Fruit fly (Drosophila melanogaster): Measurements from ENCODE around the gene CG31249.

Gene CG31249

DNA sequence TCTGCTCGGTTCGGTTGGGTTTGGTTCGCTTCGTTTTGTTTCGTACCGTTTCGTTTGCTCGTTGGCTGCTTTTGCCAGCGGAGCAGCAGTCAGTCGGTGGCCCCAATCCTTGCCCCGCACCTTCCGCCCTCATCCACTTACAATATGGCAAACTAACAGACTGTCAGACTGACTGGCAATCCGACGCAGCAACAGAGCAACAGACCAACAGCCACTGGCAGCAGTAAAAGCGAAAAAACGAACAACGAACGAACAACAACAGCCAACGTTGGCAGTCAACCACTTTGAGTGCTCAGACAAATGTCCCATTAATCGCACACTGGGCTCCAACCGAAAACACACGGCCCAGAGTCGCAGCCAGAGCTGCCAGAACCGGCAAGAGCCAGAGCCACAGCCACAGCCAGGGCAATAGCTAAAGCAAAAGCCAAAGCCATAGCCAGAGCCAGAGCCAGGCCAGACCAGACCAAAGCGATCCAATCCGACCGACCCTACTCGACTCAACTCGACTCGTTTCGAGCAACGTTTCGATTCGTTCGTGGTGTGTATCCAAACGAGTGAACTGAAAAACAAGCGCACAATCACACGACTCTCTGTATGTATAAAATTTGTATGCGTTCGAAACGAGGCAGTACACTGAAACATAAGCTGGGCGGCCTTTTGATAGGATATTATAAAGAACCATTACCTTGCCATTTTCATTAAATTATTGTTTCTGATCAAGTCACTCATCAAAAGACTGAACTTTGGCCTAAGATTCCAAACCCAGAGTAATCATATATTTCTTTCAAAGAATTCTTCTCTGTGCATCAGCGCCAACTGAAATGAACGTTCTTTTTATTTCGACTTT, 17.0 kb upstream of the CG31249 start:
- TF ChIP-seq Dll (optimal IDR thresholded peaks at IDR 0.05): peak; percentile 5
- no peak for TF ChIP-seq pan (optimal IDR thresholded peaks at IDR 0.05)
- TF ChIP-seq EcR (GFP tag; optimal IDR thresholded peaks at IDR 0.05): no peak
- TF ChIP-seq psq (optimal IDR thresholded peaks at IDR 0.05): no peak

DNA sequence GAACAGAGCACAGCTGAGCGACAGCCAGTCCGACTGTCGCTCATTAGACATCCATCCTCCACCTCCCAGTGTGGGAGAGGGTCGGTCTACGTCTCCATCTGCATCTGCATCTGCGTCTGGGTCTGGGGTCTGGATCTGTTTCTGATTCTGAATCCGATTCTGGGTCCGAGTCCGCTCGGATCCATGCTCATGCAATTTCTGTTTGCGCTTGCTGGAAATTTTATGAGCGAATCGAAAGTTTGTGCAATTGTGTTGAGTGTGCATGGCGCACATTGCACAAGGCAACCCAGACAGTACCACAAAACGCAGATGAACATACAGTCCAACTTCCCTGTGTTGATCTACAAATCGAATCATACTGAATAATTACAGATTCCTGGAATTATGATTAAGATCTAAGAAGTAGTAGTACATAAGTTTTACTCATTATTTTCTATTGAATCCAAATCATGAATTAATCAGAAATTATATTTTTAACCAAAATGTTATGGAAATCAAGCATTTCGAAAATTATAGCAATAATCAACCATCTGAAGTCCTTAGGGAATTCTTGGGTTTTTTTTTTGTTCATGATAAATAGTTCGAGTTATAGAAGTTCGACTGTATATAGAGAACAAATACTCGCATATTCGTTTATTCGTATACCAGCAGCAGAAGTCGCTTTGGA, 16.3 kb upstream of the CG31249 start:
- TF ChIP-seq EcR (GFP tag; optimal IDR thresholded peaks at IDR 0.05) (no peak), psq (optimal IDR thresholded peaks at IDR 0.05) (no peak), pan (optimal IDR thresholded peaks at IDR 0.05) (no peak), CG8478 (optimal IDR thresholded peaks at IDR 0.05) (no peak), usp (GFP tag; optimal IDR thresholded peaks at IDR 0.05) (no peak), Dll (optimal IDR thresholded peaks at IDR 0.05) (no peak)

DNA sequence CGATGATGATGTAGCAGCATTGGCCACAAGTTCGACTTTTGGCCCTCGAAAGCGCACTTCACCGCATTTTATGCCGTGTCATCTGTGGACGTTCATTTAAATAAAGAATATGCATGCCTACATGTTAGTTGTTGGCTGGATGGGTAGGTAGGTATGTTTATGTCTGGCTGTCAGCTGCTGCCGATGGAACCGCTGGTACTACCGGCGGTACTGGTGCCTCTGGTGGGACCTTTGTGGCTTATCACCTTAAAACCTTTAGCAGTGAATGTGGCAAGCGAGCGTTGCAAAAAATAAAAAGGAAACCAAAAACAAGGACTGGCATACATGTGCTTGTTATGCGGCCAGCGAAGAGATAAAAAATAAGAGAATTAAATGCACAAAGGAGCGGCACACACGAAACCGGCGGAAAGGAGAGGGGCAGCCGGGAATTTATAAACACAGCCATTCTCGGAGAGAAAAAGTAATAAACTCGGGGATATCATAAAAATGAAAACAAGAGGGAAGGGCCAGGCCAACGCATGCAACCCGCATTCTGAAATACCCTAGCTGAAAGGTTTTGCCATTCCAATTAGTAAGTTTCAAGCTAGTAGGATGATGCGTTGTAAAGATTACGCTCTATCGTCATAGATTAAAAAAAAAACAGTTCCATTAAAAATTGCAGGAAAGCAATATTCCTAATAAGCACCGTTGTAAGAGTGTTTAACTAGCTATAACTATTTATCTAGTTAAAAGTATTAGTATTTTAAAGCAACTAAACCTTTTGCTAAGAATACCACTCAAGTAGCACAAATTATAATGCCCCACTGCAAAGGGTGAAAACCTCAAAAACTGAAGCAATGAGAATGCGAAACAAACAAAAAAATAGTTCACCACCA, 15.3 kb upstream of the CG31249 start:
- TF ChIP-seq usp (GFP tag; optimal IDR thresholded peaks at IDR 0.05): no peak
- no peak for TF ChIP-seq CG8478 (optimal IDR thresholded peaks at IDR 0.05)
- TF ChIP-seq EcR (GFP tag; optimal IDR thresholded peaks at IDR 0.05): no peak
- TF ChIP-seq psq (optimal IDR thresholded peaks at IDR 0.05): no peak
- TF ChIP-seq pan (optimal IDR thresholded peaks at IDR 0.05): no peak
- no peak for TF ChIP-seq Dll (optimal IDR thresholded peaks at IDR 0.05)

DNA sequence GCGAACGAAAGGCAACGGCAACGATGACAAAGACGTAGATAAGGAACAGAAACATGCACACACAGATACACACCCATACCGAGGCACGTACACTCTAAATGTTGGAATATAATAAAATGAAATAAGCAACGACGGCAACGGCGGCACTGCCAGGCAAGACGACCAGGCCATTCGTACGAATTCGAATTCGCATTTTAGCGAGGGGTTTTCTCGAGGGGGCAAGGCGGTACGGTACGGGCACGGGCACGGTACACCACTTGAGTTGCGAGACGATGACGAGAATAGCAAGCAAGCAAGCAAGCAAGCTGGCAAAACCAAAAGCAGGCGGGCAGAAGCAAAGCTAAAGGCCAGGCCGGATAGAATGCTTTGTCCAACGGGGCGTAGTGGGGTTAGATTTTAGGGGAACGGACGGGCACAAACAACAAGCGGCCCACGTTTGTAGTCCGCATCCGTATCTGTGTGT, 14.3 kb upstream of the CG31249 start:
- TF ChIP-seq CG8478 (optimal IDR thresholded peaks at IDR 0.05) (no peak), Dll (optimal IDR thresholded peaks at IDR 0.05) (no peak), pan (optimal IDR thresholded peaks at IDR 0.05) (no peak), usp (GFP tag; optimal IDR thresholded peaks at IDR 0.05) (no peak), EcR (GFP tag; optimal IDR thresholded peaks at IDR 0.05) (no peak), psq (optimal IDR thresholded peaks at IDR 0.05) (no peak)

DNA sequence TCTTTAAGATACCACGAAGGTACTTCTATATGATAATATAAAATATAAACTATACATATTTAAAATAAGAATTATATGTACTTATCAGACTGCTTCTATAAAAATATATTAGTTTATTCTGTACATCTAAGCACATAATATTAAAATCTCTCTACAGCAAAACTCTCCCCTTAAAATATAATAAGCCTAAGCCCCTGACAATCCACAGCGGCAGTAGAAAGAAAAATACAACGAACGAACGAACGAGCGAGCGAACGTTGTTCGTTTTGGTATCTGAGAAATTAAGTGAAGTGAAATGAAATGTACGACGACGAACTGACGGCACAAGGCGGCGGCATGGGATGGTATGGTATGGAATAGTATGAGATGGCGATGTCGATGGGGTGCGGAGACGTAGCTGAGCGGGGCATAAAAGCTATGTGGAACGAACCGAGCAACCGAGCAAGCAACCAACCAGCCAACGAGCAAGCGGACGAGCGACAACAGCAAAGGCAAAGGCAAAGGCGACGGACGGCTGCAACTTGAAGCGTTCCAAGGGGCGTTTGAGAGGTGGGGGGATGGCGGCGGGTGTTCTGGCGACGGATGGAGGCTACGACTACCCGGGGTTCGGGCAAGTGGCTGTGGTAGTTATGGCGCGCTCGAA, 13.7 kb upstream of the CG31249 start:
- TF ChIP-seq Dll (optimal IDR thresholded peaks at IDR 0.05) (no peak), pan (optimal IDR thresholded peaks at IDR 0.05) (no peak), EcR (GFP tag; optimal IDR thresholded peaks at IDR 0.05) (no peak), usp (GFP tag; optimal IDR thresholded peaks at IDR 0.05) (no peak), psq (optimal IDR thresholded peaks at IDR 0.05) (no peak), CG8478 (optimal IDR thresholded peaks at IDR 0.05) (no peak)

DNA sequence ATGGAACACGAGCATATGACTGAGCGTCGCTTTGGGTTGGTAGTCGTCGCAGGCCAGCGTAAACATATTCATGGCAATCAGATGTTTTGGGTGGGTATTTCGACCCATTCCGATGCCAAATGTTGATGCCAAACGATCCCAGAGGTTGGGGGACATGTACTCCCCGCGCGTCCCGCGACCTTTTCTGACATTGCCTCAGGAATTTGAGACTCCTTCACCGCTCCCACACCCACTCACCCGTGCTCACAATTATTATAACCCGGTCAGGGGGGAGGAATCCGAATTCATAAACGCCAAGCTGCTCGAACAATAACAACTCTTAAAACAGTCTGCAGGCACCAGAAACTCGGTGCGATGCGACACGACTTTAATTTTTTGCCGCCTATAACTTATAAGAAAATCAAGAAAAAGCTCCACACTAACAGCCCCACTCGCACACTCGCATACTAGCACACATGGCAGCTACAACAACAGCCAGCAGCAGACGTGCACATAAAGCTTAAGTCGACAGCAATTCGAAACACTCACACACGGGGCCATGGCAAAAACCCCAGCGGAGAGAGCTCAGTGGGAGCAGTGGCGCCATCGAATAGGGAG, 13.1 kb upstream of the CG31249 start:
- no peak for TF ChIP-seq CG8478 (optimal IDR thresholded peaks at IDR 0.05)
- TF ChIP-seq pan (optimal IDR thresholded peaks at IDR 0.05): no peak
- TF ChIP-seq EcR (GFP tag; optimal IDR thresholded peaks at IDR 0.05): no peak

DNA sequence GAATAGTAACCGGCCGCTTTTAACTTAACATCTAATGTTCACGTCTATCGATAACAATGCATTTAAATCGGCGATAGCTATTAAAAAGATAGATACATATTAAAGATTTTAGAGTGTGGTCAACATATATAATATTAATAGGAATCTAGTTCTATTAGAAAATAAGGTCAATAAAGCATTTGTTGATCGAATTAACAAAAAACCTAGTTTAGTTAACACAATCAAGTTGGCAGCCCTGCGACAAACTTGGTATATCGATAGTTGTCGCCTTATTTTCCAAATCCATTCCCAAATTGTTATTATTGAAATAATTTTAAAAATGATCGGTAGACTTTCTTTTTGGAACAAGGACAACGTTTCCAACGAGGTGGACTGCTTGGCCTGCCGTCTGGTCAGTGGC, 2.0 kb downstream of the CG31249 start, which contains the start of the genes CG31251 and CG31360:
TSS of gene CG31251 (minus strand) at position 62 of the 400 bp plus-strand sequence.
TSS of gene CG31360 (plus strand) at position 244 of the 400 bp plus-strand sequence.
- TF ChIP-seq usp (GFP tag; optimal IDR thresholded peaks at IDR 0.05): no peak
- TF ChIP-seq CG8478 (optimal IDR thresholded peaks at IDR 0.05): no peak
- no peak for TF ChIP-seq EcR (GFP tag; optimal IDR thresholded peaks at IDR 0.05)
- no peak for TF ChIP-seq psq (optimal IDR thresholded peaks at IDR 0.05)

DNA sequence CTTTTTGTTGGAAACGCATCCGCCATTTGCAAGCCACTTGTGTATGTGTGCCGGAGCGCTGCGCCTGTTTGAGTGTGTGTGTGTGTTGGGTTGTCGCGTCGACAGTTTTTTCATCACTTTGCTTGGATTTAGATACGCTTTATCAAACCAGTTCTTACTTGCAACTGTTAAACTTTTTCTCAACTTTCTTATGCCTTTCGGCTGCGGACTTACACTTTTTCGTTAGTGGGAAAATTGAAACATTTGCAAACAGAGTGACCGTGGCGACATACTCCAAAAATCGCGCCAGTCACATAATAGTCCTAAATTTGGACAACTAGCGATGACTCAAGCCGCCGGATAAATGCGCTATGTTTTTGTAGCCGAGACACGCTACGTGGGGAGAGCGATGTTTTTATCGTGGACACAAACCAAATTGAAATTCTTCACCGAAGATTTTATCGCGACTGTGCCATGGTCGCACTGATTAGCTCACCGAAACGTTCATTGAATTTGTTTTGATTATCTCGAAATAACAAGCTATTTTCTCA, 4.6 kb downstream of the CG31249 start, which contains the start of the genes alt and CG7655:
TSS of gene alt (minus strand) at position 272 of the 530 bp plus-strand sequence.
TSS of gene CG7655 (plus strand) at position 426 of the 530 bp plus-strand sequence.
- TF ChIP-seq usp (GFP tag; optimal IDR thresholded peaks at IDR 0.05): no peak
- no peak for TF ChIP-seq psq (optimal IDR thresholded peaks at IDR 0.05)
- TF ChIP-seq pan (optimal IDR thresholded peaks at IDR 0.05): no peak
- no peak for TF ChIP-seq EcR (GFP tag; optimal IDR thresholded peaks at IDR 0.05)
- TF ChIP-seq CG8478 (optimal IDR thresholded peaks at IDR 0.05): no peak
- TF ChIP-seq Dll (optimal IDR thresholded peaks at IDR 0.05): no peak

DNA sequence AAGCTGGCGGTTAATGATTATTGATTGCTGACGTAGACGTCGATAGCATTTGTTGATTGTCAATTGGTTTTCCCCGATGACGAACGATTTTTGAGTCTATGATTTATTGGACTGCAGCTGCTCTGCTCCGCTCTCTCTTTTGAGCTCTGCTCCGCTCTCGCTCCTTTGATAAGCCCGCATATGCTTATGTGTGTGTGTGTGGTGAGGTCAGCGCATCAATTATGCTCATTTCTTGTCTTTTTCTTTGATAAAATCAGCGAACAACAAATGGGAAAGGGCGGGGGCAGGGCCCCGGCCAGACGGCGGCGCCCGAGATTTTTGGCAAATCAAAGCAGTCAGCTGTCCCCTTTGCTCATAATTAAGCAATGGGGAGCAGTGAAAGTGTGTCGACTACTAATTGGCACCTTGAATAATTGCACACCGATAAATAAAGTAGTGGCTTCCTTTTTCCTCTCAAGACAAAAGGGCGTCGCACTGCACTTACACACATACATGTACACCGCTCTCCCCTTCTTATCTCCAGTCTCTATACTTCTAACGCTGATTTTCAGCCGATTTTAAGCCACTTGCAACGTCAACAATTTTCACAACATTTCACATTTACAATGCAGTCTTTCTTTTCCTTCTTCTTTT, 5.1 kb downstream of the CG31249 start:
- TF ChIP-seq psq (optimal IDR thresholded peaks at IDR 0.05): no peak
- no peak for TF ChIP-seq Dll (optimal IDR thresholded peaks at IDR 0.05)

DNA sequence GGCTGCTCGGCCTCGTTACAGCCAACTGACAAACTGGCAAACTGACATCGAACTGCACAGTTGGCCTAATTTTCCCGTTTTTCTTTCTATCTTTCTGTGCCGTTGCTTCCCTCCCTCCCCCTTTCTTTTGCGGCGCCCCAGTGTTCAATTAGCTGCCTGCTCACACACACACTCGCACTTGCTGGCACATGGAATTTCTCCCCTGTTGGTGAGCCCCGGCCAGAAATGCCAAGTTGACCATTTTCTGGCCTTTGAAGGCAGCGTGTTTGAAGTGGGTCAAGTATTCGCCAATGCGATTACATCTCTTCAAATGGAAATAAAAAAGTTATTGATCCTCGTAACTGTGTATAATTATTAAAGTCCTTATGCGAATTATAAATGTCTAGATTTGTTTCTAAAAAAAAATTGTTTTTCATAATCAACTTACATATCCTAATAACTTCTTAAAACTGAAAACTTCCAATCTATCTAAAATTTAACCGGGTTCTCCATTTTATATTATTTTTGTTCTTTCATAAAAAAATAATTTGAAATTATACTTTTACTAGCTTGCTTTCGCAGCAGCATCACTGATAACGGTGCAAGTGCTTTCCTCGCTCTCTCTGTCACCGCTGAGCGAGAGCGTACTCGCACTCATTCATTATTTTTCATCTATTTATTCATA, 6.1 kb downstream of the CG31249 start:
- TF ChIP-seq EcR (GFP tag; optimal IDR thresholded peaks at IDR 0.05): no peak
- TF ChIP-seq psq (optimal IDR thresholded peaks at IDR 0.05): no peak
- no peak for TF ChIP-seq CG8478 (optimal IDR thresholded peaks at IDR 0.05)
- TF ChIP-seq Dll (optimal IDR thresholded peaks at IDR 0.05): no peak
- no peak for TF ChIP-seq usp (GFP tag; optimal IDR thresholded peaks at IDR 0.05)
- TF ChIP-seq pan (optimal IDR thresholded peaks at IDR 0.05): no peak

Measured in whole organism.